Fruit fly (Drosophila melanogaster) whole organism, embryonic: ENCODE measurements around the gene Pss.

Experiments used
- CG15601 ChIP-seq: fragments of 200-800 bp; sonication (Bioruptor generic); optimal IDR thresholded peaks from 3 replicates; lab custom pipeline; 2019; ENCODE audit warnings: missing biosample characterization, mild to moderate bottlenecking, missing genetic modification characterization, moderate library complexity
- CG2202 ChIP-seq: fragments of 200-800 bp; sonication (Bioruptor generic); optimal IDR thresholded peaks from 2 replicates; lab custom pipeline; 2018; ENCODE audit warnings: missing biosample characterization, mild to moderate bottlenecking, missing genetic modification characterization
- CG6272 ChIP-seq: fragments of 200-800 bp; sonication (Bioruptor generic); IDR thresholded peaks from 2 replicates; pipeline ENCODE4 v1.3.6; 2022; ENCODE audit warnings: missing biosample characterization, missing genetic modification characterization
- CG8388 ChIP-seq: fragments of 200-800 bp; sonication (Bioruptor generic); optimal IDR thresholded peaks from 2 replicates; lab custom pipeline; 2019; ENCODE audit warnings: missing biosample characterization, mild to moderate bottlenecking, missing genetic modification characterization, moderate library complexity
- Hr78 ChIP-seq, 2 experiments: fragments of 200-800 bp in 1 of 2; fragments of >200 bp in 1 of 2; sonication (Bioruptor generic) in 1 of 2; optimal IDR thresholded peaks; 2 replicates each; lab custom pipeline; 2017 to 2019; ENCODE audit warnings: missing biosample characterization in 2 of 2, missing genetic modification characterization in 2 of 2, mild to moderate bottlenecking in 1 of 2, moderate library complexity in 1 of 2
- lola ChIP-seq, 3 experiments: fragments of >200 bp in 2 of 3; fragments of 200-800 bp in 1 of 3; sonication (Bioruptor generic) in 1 of 3; optimal IDR thresholded peaks; 2 replicates each; lab custom pipeline; 2017 to 2019; ENCODE audit warnings: missing biosample characterization in 3 of 3, missing genetic modification characterization in 3 of 3, mild to moderate bottlenecking in 1 of 3, moderate library complexity in 1 of 3

DNA sequence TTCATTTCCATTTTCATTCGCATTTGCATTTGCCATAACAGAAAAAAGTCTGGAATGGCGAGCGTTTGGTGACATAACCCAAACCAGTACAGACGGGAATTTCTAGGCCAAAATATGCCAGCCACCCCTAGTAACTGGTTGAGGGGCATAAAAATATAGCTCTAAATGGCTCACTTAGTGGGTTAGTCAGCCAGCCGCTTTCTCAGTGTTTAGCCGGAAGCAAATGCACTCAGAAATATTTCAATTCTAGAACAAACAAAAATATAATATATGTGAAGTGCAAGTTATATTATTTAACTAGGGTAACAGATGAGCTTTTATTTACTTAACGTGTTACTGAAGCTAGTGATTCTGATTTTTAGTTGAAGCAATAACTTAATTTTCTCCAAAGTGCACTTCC is 10.9 kb upstream of the Pss start:
- no peak for TF ChIP-seq Hr78 (GFP tag; optimal IDR thresholded peaks at IDR 0.05; lab: Kevin White, UChicago)
- TF ChIP-seq CG6272 (GFP tag; lab: Robert Waterston, UW) = no peak
- TF ChIP-seq CG8388 = no peak
- no peak for TF ChIP-seq CG15601 (tag; lab: Kevin White, UChicago)
- TF ChIP-seq CG2202 (tag; lab: Kevin White, UChicago) = no peak
- TF ChIP-seq lola (GFP tag; optimal IDR thresholded peaks at IDR 0.05; lab: Kevin White, UChicago) = peak in 1 of 3 experiments; percentile 24
